Fruit fly (Drosophila melanogaster) whole organism, embryonic: Measurements from ENCODE around the gene drl.

Experiments
- Ada2b ChIP-seq: fragments of 200-800 bp; sonication (Bioruptor generic); IDR thresholded peaks from 2 replicates; pipeline ENCODE4 v1.3.6; 2022; ENCODE audit warnings: missing biosample characterization, missing genetic modification characterization
- Awh ChIP-seq: fragments of 200-800 bp; sonication (Bioruptor generic); IDR thresholded peaks from 2 replicates; pipeline ENCODE4, ENCODE4 v1.3.6; 2022; ENCODE audit warnings: missing biosample characterization, missing genetic modification characterization
- C15 ChIP-seq: fragments of 200-800 bp; sonication (Bioruptor generic); IDR thresholded peaks from 3 replicates; pipeline ENCODE4 v1.3.6; 2022; ENCODE audit warnings: missing biosample characterization, missing genetic modification characterization
- CG10979 ChIP-seq: fragments of 200-800 bp; sonication (Bioruptor generic); optimal IDR thresholded peaks from 2 replicates; lab custom pipeline; 2018; ENCODE audit warnings: missing biosample characterization, mild to moderate bottlenecking, missing genetic modification characterization, moderate library complexity
- CG11247 ChIP-seq: fragments of 200-800 bp; sonication (Bioruptor generic); IDR thresholded peaks from 2 replicates; pipeline ENCODE4 v1.3.6; 2022; ENCODE audit warnings: missing biosample characterization, missing genetic modification characterization
- CG11456 ChIP-seq: fragments of 200-800 bp; sonication (Bioruptor generic); IDR thresholded peaks from 3 replicates; pipeline ENCODE4 v1.3.6; 2022; ENCODE audit warnings: missing biosample characterization, missing genetic modification characterization
- CG1233 ChIP-seq: fragments of 200-800 bp; sonication (Bioruptor generic); optimal IDR thresholded peaks from 4 replicates; lab custom pipeline; 2018; ENCODE audit warnings: missing biosample characterization, mild to moderate bottlenecking, missing genetic modification characterization
- CG14860 ChIP-seq: fragments of 200-800 bp; sonication (Bioruptor generic); IDR thresholded peaks from 3 replicates; pipeline ENCODE4 v1.3.6; 2022; ENCODE audit warnings: missing biosample characterization, missing genetic modification characterization; ENCODE audit not compliant: partially characterized antibody
- CG1602 ChIP-seq: fragments of 200-800 bp; sonication (Bioruptor generic); optimal IDR thresholded peaks from 3 replicates; lab custom pipeline; 2016; ENCODE audit warnings: missing biosample characterization, missing genetic modification characterization
- CG16779 ChIP-seq: fragments of 200-800 bp; sonication (Bioruptor generic); IDR thresholded peaks from 2 replicates; pipeline ENCODE4 v1.3.6; 2022; ENCODE audit warnings: missing biosample characterization, missing genetic modification characterization
- CG18619 ChIP-seq: fragments of 200-800 bp; sonication (Bioruptor generic); optimal IDR thresholded peaks from 3 replicates; lab custom pipeline; 2017; ENCODE audit warnings: missing biosample characterization, mild to moderate bottlenecking, missing genetic modification characterization
- CG2199 ChIP-seq: fragments of 200-800 bp; sonication (Bioruptor generic); IDR thresholded peaks from 3 replicates; pipeline ENCODE4 v1.3.6; 2022; ENCODE audit warnings: missing biosample characterization, missing genetic modification characterization
- CG3847 ChIP-seq: fragments of 200-800 bp; sonication (Bioruptor generic); IDR thresholded peaks from 2 replicates; pipeline ENCODE4 v1.3.6; 2022; ENCODE audit warnings: missing biosample characterization, missing genetic modification characterization
- CG7271 ChIP-seq: fragments of 200-800 bp; sonication (Bioruptor generic); optimal IDR thresholded peaks from 2 replicates; lab custom pipeline; 2018; ENCODE audit warnings: missing biosample characterization, mild to moderate bottlenecking, missing genetic modification characterization, moderate library complexity
- CG9817 ChIP-seq: fragments of 200-800 bp; sonication (Bioruptor generic); optimal IDR thresholded peaks from 2 replicates; lab custom pipeline; 2018; ENCODE audit warnings: missing biosample characterization, mild to moderate bottlenecking, missing genetic modification characterization, moderate library complexity
- CkIIα-i1 ChIP-seq: fragments of 200-800 bp; sonication (Bioruptor generic); IDR thresholded peaks from 2 replicates; pipeline ENCODE4 v1.3.6; 2022; ENCODE audit warnings: missing biosample characterization, missing genetic modification characterization
- Fer2 ChIP-seq: fragments of 200-800 bp; sonication (Bioruptor generic); optimal IDR thresholded peaks from 2 replicates; lab custom pipeline; 2018; ENCODE audit warnings: missing biosample characterization, mild to moderate bottlenecking, missing genetic modification characterization, moderate library complexity
- Gug ChIP-seq: fragments of 200-800 bp; sonication (Bioruptor generic); IDR thresholded peaks from 4 replicates; pipeline ENCODE4 v1.3.6; 2022; ENCODE audit warnings: missing biosample characterization, missing genetic modification characterization
- H2.0 ChIP-seq: fragments of 200-800 bp; sonication (Bioruptor generic); IDR thresholded peaks from 2 replicates; pipeline ENCODE4 v1.3.6; 2022; ENCODE audit warnings: missing biosample characterization, missing genetic modification characterization
- HHEX ChIP-seq: fragments of 200-800 bp; sonication (Bioruptor generic); optimal IDR thresholded peaks from 3 replicates; lab custom pipeline; 2017; ENCODE audit warnings: missing biosample characterization, mild to moderate bottlenecking, missing genetic modification characterization, missing genetic modification reagents
- Lim3 ChIP-seq: fragments of 200-800 bp; sonication (Bioruptor generic); IDR thresholded peaks from 2 replicates; pipeline ENCODE4 v1.3.6; 2022; ENCODE audit warnings: missing biosample characterization, missing genetic modification characterization
- Meics ChIP-seq: fragments of 200-800 bp; sonication (Bioruptor generic); optimal IDR thresholded peaks from 2 replicates; lab custom pipeline; 2017; ENCODE audit warnings: missing biosample characterization, mild to moderate bottlenecking, missing genetic modification characterization
- Ptx1 ChIP-seq: fragments of 200-800 bp; sonication (Bioruptor generic); IDR thresholded peaks from 2 replicates; pipeline ENCODE4 v1.3.6; 2022; ENCODE audit warnings: missing biosample characterization, missing genetic modification characterization
- Vsx1 ChIP-seq: fragments of 200-800 bp; sonication (Bioruptor generic); optimal IDR thresholded peaks from 2 replicates; lab custom pipeline; 2017; ENCODE audit warnings: missing biosample characterization, mild to moderate bottlenecking, missing genetic modification characterization, missing genetic modification reagents
- Xrp1 ChIP-seq: fragments of 200-800 bp; sonication (Bioruptor generic); IDR thresholded peaks from 2 replicates; pipeline ENCODE4 v1.3.6; 2022; ENCODE audit warnings: missing biosample characterization, missing genetic modification characterization
- ac ChIP-seq: fragments of 200-800 bp; sonication (Bioruptor generic); optimal IDR thresholded peaks from 3 replicates; lab custom pipeline; 2017; ENCODE audit warnings: missing biosample characterization, mild to moderate bottlenecking, missing genetic modification characterization
- aop ChIP-seq: fragments of 200-800 bp; sonication (Bioruptor generic); IDR thresholded peaks from 2 replicates; pipeline ENCODE4 v1.3.6; 2022; ENCODE audit warnings: missing biosample characterization, missing genetic modification characterization
- ash1 ChIP-seq: fragments of 200-800 bp; sonication (Bioruptor generic); optimal IDR thresholded peaks from 2 replicates; lab custom pipeline; 2018; ENCODE audit warnings: missing biosample characterization, mild to moderate bottlenecking, missing genetic modification characterization
- chn ChIP-seq: fragments of 200-800 bp; sonication (Bioruptor generic); optimal IDR thresholded peaks from 2 replicates; lab custom pipeline; 2016; ENCODE audit warnings: missing biosample characterization, missing genetic modification characterization
- crc ChIP-seq: fragments of 200-800 bp; sonication (Bioruptor generic); optimal IDR thresholded peaks from 2 replicates; lab custom pipeline; 2016; ENCODE audit warnings: missing biosample characterization, missing genetic modification characterization
- crp ChIP-seq, 2 experiments: fragments of 200-800 bp; sonication (Bioruptor generic); optimal IDR thresholded peaks; 2 replicates in 1 of 2; 3 replicates in 1 of 2; lab custom pipeline; 2017; ENCODE audit warnings: missing biosample characterization in 2 of 2, missing genetic modification characterization in 2 of 2, mild to moderate bottlenecking in 1 of 2, moderate library complexity in 1 of 2
- dpn ChIP-seq, 2 experiments: fragments of 200-800 bp; sonication (Bioruptor generic); optimal IDR thresholded peaks; 3 replicates each; lab custom pipeline; 2016; ENCODE audit warnings: missing biosample characterization in 2 of 2, missing genetic modification characterization in 2 of 2
- dysf ChIP-seq: fragments of 200-800 bp; sonication (Bioruptor generic); IDR thresholded peaks from 3 replicates; pipeline ENCODE4 v1.3.6; 2022; ENCODE audit warnings: missing biosample characterization, missing genetic modification characterization
- gce ChIP-seq: fragments of 200-800 bp; sonication (Bioruptor generic); IDR thresholded peaks from 3 replicates; pipeline ENCODE4 v1.3.6; 2022; ENCODE audit warnings: missing biosample characterization, missing genetic modification characterization
- gsb ChIP-seq: fragments of 200-800 bp; sonication (Bioruptor generic); IDR thresholded peaks from 2 replicates; pipeline ENCODE4 v1.3.6; 2022; ENCODE audit warnings: missing biosample characterization, missing genetic modification characterization
- hb ChIP-seq: fragments of 200-800 bp; sonication (Bioruptor generic); IDR thresholded peaks from 3 replicates; pipeline ENCODE4 v1.3.6; 2022; ENCODE audit warnings: missing biosample characterization, missing genetic modification characterization; ENCODE audit not compliant: partially characterized antibody
- klu ChIP-seq: fragments of 200-800 bp; sonication (Bioruptor generic); IDR thresholded peaks from 2 replicates; pipeline ENCODE4 v1.3.6; 2022; ENCODE audit warnings: missing biosample characterization, missing genetic modification characterization
- nom ChIP-seq: fragments of 200-800 bp; sonication (Bioruptor generic); optimal IDR thresholded peaks from 2 replicates; lab custom pipeline; 2017; ENCODE audit warnings: missing biosample characterization, missing genetic modification characterization, mild to moderate bottlenecking, moderate library complexity, missing genetic modification reagents
- org-1 ChIP-seq: fragments of 200-800 bp; sonication (Bioruptor generic); optimal IDR thresholded peaks from 2 replicates; lab custom pipeline; 2017; ENCODE audit warnings: missing biosample characterization, missing genetic modification characterization
- otp ChIP-seq: fragments of 200-800 bp; sonication (Bioruptor generic); IDR thresholded peaks from 3 replicates; pipeline ENCODE4, ENCODE4 v1.3.6; 2022; ENCODE audit warnings: missing biosample characterization, missing genetic modification characterization
- prd ChIP-seq, 3 experiments: fragments of >200 bp in 2 of 3; fragments of 200-800 bp in 1 of 3; sonication (Bioruptor generic) in 1 of 3; optimal IDR thresholded peaks in 2 of 3; IDR thresholded peaks in 1 of 3; 2 replicates in 2 of 3; 3 replicates in 1 of 3; pipeline versions ENCODE4 v1.3.6 to Lab custom; 2017 to 2022; ENCODE audit warnings: missing biosample characterization in 1 of 3, missing genetic modification characterization in 1 of 3
- ranshi ChIP-seq: fragments of 200-800 bp; sonication (Bioruptor generic); IDR thresholded peaks from 2 replicates; pipeline ENCODE4 v1.3.6; 2022; ENCODE audit warnings: missing biosample characterization, missing genetic modification characterization
- sima ChIP-seq: fragments of 200-800 bp; sonication (Bioruptor generic); optimal IDR thresholded peaks from 2 replicates; lab custom pipeline; 2016; ENCODE audit warnings: missing biosample characterization, missing genetic modification characterization
- sqz ChIP-seq: fragments of 200-800 bp; sonication (Bioruptor generic); optimal IDR thresholded peaks from 3 replicates; lab custom pipeline; 2018; ENCODE audit warnings: missing biosample characterization, mild to moderate bottlenecking, missing genetic modification characterization
- ttk ChIP-seq: fragments of 200-800 bp; sonication (Bioruptor generic); IDR thresholded peaks from 2 replicates; pipeline ENCODE4 v2.1.2; 2022; ENCODE audit warnings: missing biosample characterization, missing genetic modification characterization
- unpg ChIP-seq: fragments of 200-800 bp; sonication (Bioruptor generic); optimal IDR thresholded peaks from 3 replicates; lab custom pipeline; 2018; ENCODE audit warnings: missing biosample characterization, mild to moderate bottlenecking, missing genetic modification characterization, moderate library complexity
- wek ChIP-seq: fragments of 200-800 bp; sonication (Bioruptor generic); optimal IDR thresholded peaks from 3 replicates; lab custom pipeline; 2018; ENCODE audit warnings: missing biosample characterization, mild to moderate bottlenecking, missing genetic modification characterization, moderate library complexity
- zfh2 ChIP-seq: fragments of 200-800 bp; sonication (Bioruptor generic); optimal IDR thresholded peaks from 2 replicates; lab custom pipeline; 2016; ENCODE audit warnings: missing biosample characterization, missing genetic modification characterization

The drl gene

dm6 chr2L:19164933-19165813 is 25.0 kb upstream of the drl start (continued):
- no peak for TF ChIP-seq hb (GFP tag; lab: Robert Waterston, UW)
- peak; percentile 98 for TF ChIP-seq CG10979
- peak; percentile 97 for TF ChIP-seq CG1602
- peak; percentile 92 for TF ChIP-seq sima (GFP tag; lab: Kevin White, UChicago)
- peak; percentile 96 for TF ChIP-seq gce
- peak; percentile 89 for TF ChIP-seq Vsx1
- TF ChIP-seq ranshi (GFP tag; lab: Robert Waterston, UW): peak; percentile 97
- TF ChIP-seq dysf (GFP tag; lab: Robert Waterston, UW): peak; percentile 98
- peak; percentile 92 for TF ChIP-seq chn (GFP tag; lab: Kevin White, UChicago)
- peak; percentile 72 for TF ChIP-seq wek
- peak in 1 of 2 experiments; percentile 66 for TF ChIP-seq crp (GFP tag; optimal IDR thresholded peaks at IDR 0.05; lab: Kevin White, UChicago)
- TF ChIP-seq ttk: peak; percentile 97
- TF ChIP-seq ac (GFP tag; lab: Kevin White, UChicago): peak; percentile 71
- peak; percentile 97 for TF ChIP-seq Ptx1
- peak; percentile 90 for TF ChIP-seq CG9817
- TF ChIP-seq nom (GFP tag; lab: Kevin White, UChicago): peak; percentile 79
- peak; percentile 96 for TF ChIP-seq crc (GFP tag; lab: Kevin White, UChicago)
- TF ChIP-seq otp (GFP tag; lab: Robert Waterston, UW): peak; percentile 97
- TF ChIP-seq CG7271: peak; percentile 93
- TF ChIP-seq aop (GFP tag; lab: Robert Waterston, UW): peak; percentile 90
- TF ChIP-seq Xrp1 (GFP tag; lab: Robert Waterston, UW): peak; percentile 99
- peak; percentile 92 for TF ChIP-seq klu
- TF ChIP-seq Awh (GFP tag; lab: Robert Waterston, UW): peak; percentile 98
- TF ChIP-seq sqz (GFP tag; lab: Kevin White, UChicago): peak; percentile 98
- TF ChIP-seq Meics (GFP tag; lab: Kevin White, UChicago): peak; percentile 98
- TF ChIP-seq CG2199: peak; percentile 97
- TF ChIP-seq H2.0 (GFP tag; lab: Robert Waterston, UW): peak; percentile 96
- TF ChIP-seq unpg (GFP tag; lab: Kevin White, UChicago): peak; percentile 98
- peak; percentile 91 for TF ChIP-seq Lim3
- TF ChIP-seq CG18619 (GFP tag; lab: Kevin White, UChicago): peak; percentile 95
- peak; percentile 96 for TF ChIP-seq gsb
- peak; percentile 96 to 97 for TF ChIP-seq dpn (GFP tag; optimal IDR thresholded peaks at IDR 0.05; lab: Kevin White, UChicago)
- peak; percentile 97 for TF ChIP-seq HHEX (GFP tag; lab: Kevin White, UChicago)
- TF ChIP-seq CG16779 (GFP tag; lab: Robert Waterston, UW): peak; percentile 95
- TF ChIP-seq Gug: peak; percentile 96
- peak; percentile 91 for TF ChIP-seq Fer2
- peak; percentile 74 for TF ChIP-seq CkIIα-i1
- peak; percentile 94 for TF ChIP-seq CG3847
- TF ChIP-seq zfh2: peak; percentile 79
- TF ChIP-seq prd (optimal IDR thresholded peaks at IDR 0.05; lab: Kevin White, UChicago): no peak
- TF ChIP-seq prd (GFP tag; IDR thresholded peaks at IDR 0.05; lab: Robert Waterston, UW): peak; percentile 99
- TF ChIP-seq CG1233: peak; percentile 94
- TF ChIP-seq C15 (GFP tag; lab: Robert Waterston, UW): peak; percentile 92; the same call in 2 of the 3 replicates
- TF ChIP-seq CG14860 (GFP tag; lab: Robert Waterston, UW): no peak
- peak; percentile 95 for TF ChIP-seq org-1 (GFP tag; lab: Kevin White, UChicago)
- peak; percentile 93 for TF ChIP-seq CG11247 (GFP tag; lab: Robert Waterston, UW)
- TF ChIP-seq CG11456 (GFP tag; lab: Robert Waterston, UW): peak; percentile 95
- TF ChIP-seq Ada2b (GFP tag; lab: Robert Waterston, UW): peak; percentile 98
- no peak for TF ChIP-seq ash1 (GFP tag; lab: Kevin White, UChicago)
